Fruit fly (Drosophila melanogaster) whole organism, larva: ENCODE results near the gene PLCXD.
A peak's percentile ranks its signal among the peaks of the same experiment; 100 is the strongest.

Source experiments
- noc ChIP-seq: fragments of 200-800 bp; sonication (Bioruptor generic); optimal IDR thresholded peaks from 3 replicates; lab custom pipeline; 2019; ENCODE audit warnings: missing biosample characterization, mild to moderate bottlenecking, missing genetic modification characterization, moderate library complexity

Gene PLCXD

dm6 chr2L:12049133-12049532, at the start of gene PLCXD:
Gene PLCXD, plus strand, starts transcription at chr2L:12049418.
- TF ChIP-seq noc (tag; lab: Kevin White, UChicago): no peak

dm6 chr2L:12001132-12001531, 48.1 kb upstream of the PLCXD start:
- no peak for TF ChIP-seq noc (tag; lab: Kevin White, UChicago)

- peak; percentile 36 for TF ChIP-seq noc (tag; lab: Kevin White, UChicago)
These were observed 47.2 kb upstream of the PLCXD start, which contains the start of gene Hacd1 for dm6 chr2L:12002051-12002450. Gene Hacd1, minus strand, starts transcription at chr2L:12002266.

- TF ChIP-seq noc (tag; lab: Kevin White, UChicago): peak; percentile 60
These were observed 46.1 kb upstream of the PLCXD start for dm6 chr2L:12002922-12003791.

- TF ChIP-seq noc (tag; lab: Kevin White, UChicago): peak; percentile 78
These were observed 45.4 kb upstream of the PLCXD start for dm6 chr2L:12003792-12004210.

dm6 chr2L:12004211-12004979, 44.8 kb upstream of the PLCXD start:
- TF ChIP-seq noc (tag; lab: Kevin White, UChicago): peak; percentile 42

dm6 chr2L:12005436-12006396, 43.5 kb upstream of the PLCXD start:
- peak; percentile 3 for TF ChIP-seq noc (tag; lab: Kevin White, UChicago)

- TF ChIP-seq noc (tag; lab: Kevin White, UChicago): peak; percentile 96
These were observed 42.6 kb upstream of the PLCXD start for dm6 chr2L:12006397-12007330.

- TF ChIP-seq noc (tag; lab: Kevin White, UChicago): peak; percentile 80
These were observed 41.9 kb upstream of the PLCXD start for dm6 chr2L:12007331-12007791.

dm6 chr2L:12007853-12008252, 41.4 kb upstream of the PLCXD start, which contains the start of gene Rh5:
Gene Rh5, plus strand, starts transcription at chr2L:12008153.
- TF ChIP-seq noc (tag; lab: Kevin White, UChicago): no peak

- TF ChIP-seq noc (tag; lab: Kevin White, UChicago): peak; percentile 78
These were observed 38.9 kb upstream of the PLCXD start for dm6 chr2L:12010100-12010876.

- TF ChIP-seq noc (tag; lab: Kevin White, UChicago): peak; percentile 93
These were observed 38.1 kb upstream of the PLCXD start for dm6 chr2L:12010877-12011666.
